Worm (Caenorhabditis elegans): ENCODE data around the gene cyn-16.

- TF ChIP-seq med-1 (GFP tag; optimal IDR thresholded peaks at IDR 0.05; ENCODE audit: insufficient read depth) (no peak), flt-1 (GFP tag; IDR thresholded peaks at IDR 0.05) (no peak), ref-1 (GFP tag; conservative IDR thresholded peaks at IDR 0.05) (no peak), ztf-23 (GFP tag; IDR thresholded peaks at IDR 0.05) (no peak), cog-1 (tag; optimal IDR thresholded peaks at IDR 0.05) (no peak), klf-2 (GFP tag; conservative IDR thresholded peaks at IDR 0.05) (no peak), ztf-29 (GFP tag; IDR thresholded peaks at IDR 0.05) (no peak), T22C8.4 (GFP tag; IDR thresholded peaks at IDR 0.05) (no peak)
Observed at ce11 chrII:12081454-12081853, 44.9 kb upstream of the cyn-16 start.

Data from whole organism, midembryonic.